Fruit fly (Drosophila melanogaster): Measurements from ENCODE around the gene CG6836.

Gene CG6836

DNA sequence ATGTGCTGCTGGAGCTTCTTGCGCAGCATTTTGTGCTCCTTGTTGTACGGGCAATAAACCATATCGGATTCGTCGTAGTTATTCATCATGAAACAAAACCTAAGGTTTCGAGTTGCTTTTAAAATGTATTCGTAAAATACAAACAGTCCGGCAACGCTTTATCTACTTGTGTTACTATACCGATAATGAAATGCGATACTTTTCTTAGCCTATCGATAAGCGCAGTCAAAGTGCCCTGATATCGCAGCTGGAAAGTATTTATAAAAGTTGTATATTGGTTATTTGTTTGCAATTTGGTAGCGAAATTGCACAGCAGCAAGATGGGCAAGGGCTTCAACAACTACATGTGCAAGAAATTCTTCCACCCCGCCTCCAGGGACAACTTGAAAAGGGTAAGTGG lies 49.0 kb upstream of the CG6836 start, which contains the start of the genes arx and CG6843 (continued):
- TF ChIP-seq CG3163 (GFP tag; optimal IDR thresholded peaks at IDR 0.05): no peak
- no peak for TF ChIP-seq Meics (GFP tag; optimal IDR thresholded peaks at IDR 0.05)
- no peak for TF ChIP-seq fru (optimal IDR thresholded peaks at IDR 0.05)
- TF ChIP-seq CG13123 (GFP tag; optimal IDR thresholded peaks at IDR 0.05): no peak
- no peak for TF ChIP-seq twi (tag; optimal IDR thresholded peaks at IDR 0.05)
- peak; percentile 36; the same call in 1 of the 3 replicates for TF ChIP-seq CG34422 (GFP tag; IDR thresholded peaks at IDR 0.05)
- TF ChIP-seq CG2129 (GFP tag; IDR thresholded peaks at IDR 0.05; ENCODE audit: partially characterized antibody): peak; percentile 81
- TF ChIP-seq CG34224 (GFP tag; IDR thresholded peaks at IDR 0.05; ENCODE audit: partially characterized antibody): peak; percentile 95
- TF ChIP-seq CG7928 (GFP tag; optimal IDR thresholded peaks at IDR 0.05): peak; percentile 9
- no peak for TF ChIP-seq CG32767 (GFP tag; IDR thresholded peaks at IDR 0.05)
- TF ChIP-seq NK7.1 (GFP tag; optimal IDR thresholded peaks at IDR 0.05): no peak
- TF ChIP-seq ATbp (GFP tag; optimal IDR thresholded peaks at IDR 0.05): no peak
- TF ChIP-seq CG4617 (GFP tag; optimal IDR thresholded peaks at IDR 0.05; ENCODE audit: borderline replicate concordance): peak; percentile 90
- TF ChIP-seq Mrtf (GFP tag; IDR thresholded peaks at IDR 0.05): no peak
- TF ChIP-seq CG18476 (GFP tag; optimal IDR thresholded peaks at IDR 0.05): no peak
- TF ChIP-seq chinmo (GFP tag; IDR thresholded peaks at IDR 0.05; ENCODE audit: partially characterized antibody): peak; percentile 96
- TF ChIP-seq CG34376 (GFP tag; optimal IDR thresholded peaks at IDR 0.05): no peak
- no peak for TF ChIP-seq CG5245 (GFP tag; optimal IDR thresholded peaks at IDR 0.05)
- TF ChIP-seq CG10431 (GFP tag; optimal IDR thresholded peaks at IDR 0.05): no peak
- no peak for TF ChIP-seq Poxn (GFP tag; IDR thresholded peaks at IDR 0.05)
- TF ChIP-seq Fer1 (GFP tag; optimal IDR thresholded peaks at IDR 0.05): no peak
- TF ChIP-seq CG13775 (GFP tag; optimal IDR thresholded peaks at IDR 0.05): no peak
- TF ChIP-seq sens (GFP tag): peak; percentile 70
- TF ChIP-seq pum (GFP tag; optimal IDR thresholded peaks at IDR 0.05): no peak
- no peak for TF ChIP-seq CG3726 (GFP tag; IDR thresholded peaks at IDR 0.05)
- TF ChIP-seq ttk (GFP tag; IDR thresholded peaks at IDR 0.05): no peak
- peak; percentile 93 for TF ChIP-seq zen2 (GFP tag; IDR thresholded peaks at IDR 0.05; ENCODE audit: partially characterized antibody)
- TF ChIP-seq HLH54F (GFP tag; optimal IDR thresholded peaks at IDR 0.05): no peak
- TF ChIP-seq Abd-B (GFP tag; optimal IDR thresholded peaks at IDR 0.05): no peak
- TF ChIP-seq HmgD (GFP tag; optimal IDR thresholded peaks at IDR 0.05): peak; percentile 24
- no peak for TF ChIP-seq Lim3 (GFP tag; IDR thresholded peaks at IDR 0.05)
- peak; percentile 78; the same call in 1 of the 3 replicates for TF ChIP-seq so (GFP tag; IDR thresholded peaks at IDR 0.05)
- no peak for TF ChIP-seq CG18599 (GFP tag; optimal IDR thresholded peaks at IDR 0.05)
- TF ChIP-seq CG6254 (GFP tag; optimal IDR thresholded peaks at IDR 0.05): no peak
- peak; percentile 79 for TF ChIP-seq CG14860 (GFP tag; IDR thresholded peaks at IDR 0.05; ENCODE audit: partially characterized antibody)
- no peak for TF ChIP-seq Hmr (GFP tag; optimal IDR thresholded peaks at IDR 0.05)
- no peak for TF ChIP-seq HLHmδ (GFP tag; optimal IDR thresholded peaks at IDR 0.05)
- peak; percentile 91 for TF ChIP-seq CG16813 (GFP tag; IDR thresholded peaks at IDR 0.05; ENCODE audit: partially characterized antibody)
- peak; percentile 86 for TF ChIP-seq Dref (GFP tag; IDR thresholded peaks at IDR 0.05)
- no peak for TF ChIP-seq CG8924 (tag; optimal IDR thresholded peaks at IDR 0.05)
- TF ChIP-seq CG10979 (tag; optimal IDR thresholded peaks at IDR 0.05): peak; percentile 9
- no peak for TF ChIP-seq CG9817 (tag; optimal IDR thresholded peaks at IDR 0.05)
- peak in 1 of 2 experiments; percentile 35 for TF ChIP-seq crp (GFP tag; optimal IDR thresholded peaks at IDR 0.05)
- peak; percentile 7 for TF ChIP-seq lilli (GFP tag; optimal IDR thresholded peaks at IDR 0.05)
- TF ChIP-seq pzg (GFP tag; optimal IDR thresholded peaks at IDR 0.05): peak; percentile 84
- no peak for TF ChIP-seq dan (GFP tag; IDR thresholded peaks at IDR 0.05)
- TF ChIP-seq Sox100B (GFP tag; optimal IDR thresholded peaks at IDR 0.05): no peak
- no peak for TF ChIP-seq D (optimal IDR thresholded peaks at IDR 0.05)
- TF ChIP-seq D (GFP tag; optimal IDR thresholded peaks at IDR 0.05): no peak
- TF ChIP-seq abd-A (tag; optimal IDR thresholded peaks at IDR 0.05): no peak
- TF ChIP-seq stwl (tag; optimal IDR thresholded peaks at IDR 0.05): peak; percentile 87
